Worm (Caenorhabditis elegans) whole organism, late embryonic: Measurements from ENCODE around the gene T25E4.2.
"Not testable (repeated sequence)": the region's sequence is repeated elsewhere in the genome, so short reads cannot be mapped to it uniquely, and the experiment has no call there.

Experiments used
- C08G9.2 ChIP-seq: sonication (generic microtip); optimal IDR thresholded peaks from 2 replicates; lab custom pipeline; 2016; ENCODE audit warnings: mild to moderate bottlenecking, missing genetic modification characterization, moderate library complexity, missing compliant biosample characterization
- K02D7.2 ChIP-seq: sonication (generic microtip); optimal IDR thresholded peaks from 2 replicates; lab custom pipeline; 2017; ENCODE audit warnings: mild to moderate bottlenecking, missing genetic modification characterization, missing compliant biosample characterization
- K09A11.1 ChIP-seq: sonication (generic microtip); optimal IDR thresholded peaks from 2 replicates; lab custom pipeline; 2017; ENCODE audit warnings: antibody characterized with exemption, mild to moderate bottlenecking, missing genetic modification characterization, missing compliant biosample characterization; ENCODE audit not compliant: insufficient read depth
- ahr-1 ChIP-seq: sonication (generic microtip); optimal IDR thresholded peaks from 2 replicates; lab custom pipeline; 2016; ENCODE audit warnings: missing genetic modification characterization, missing compliant biosample characterization
- ceh-18 ChIP-seq: sonication (generic microtip); optimal IDR thresholded peaks from 2 replicates; lab custom pipeline; 2016; ENCODE audit warnings: missing genetic modification characterization, missing compliant biosample characterization
- ceh-19 ChIP-seq: fragments of 200-800 bp; sonication (Bioruptor generic); optimal IDR thresholded peaks from 2 replicates; lab custom pipeline; 2018; ENCODE audit warnings: mild to moderate bottlenecking, missing genetic modification characterization, missing compliant biosample characterization
- ceh-2 ChIP-seq: sonication (generic microtip); optimal IDR thresholded peaks from 2 replicates; lab custom pipeline; 2016; ENCODE audit warnings: missing genotype, missing genetic modification characterization, missing compliant biosample characterization
- ceh-24 ChIP-seq: sonication (generic microtip); optimal IDR thresholded peaks from 2 replicates; lab custom pipeline; 2016; ENCODE audit warnings: mild to moderate bottlenecking, missing genetic modification characterization, missing compliant biosample characterization
- ceh-30 ChIP-seq: fragments of 150-350 bp; optimal IDR thresholded peaks from 2 replicates; lab custom pipeline; 2014; ENCODE audit warnings: missing biosample characterization, missing genetic modification characterization
- ceh-31 ChIP-seq: sonication (generic microtip); optimal IDR thresholded peaks from 2 replicates; lab custom pipeline; 2016; ENCODE audit warnings: missing genetic modification characterization, missing compliant biosample characterization
- ceh-34 ChIP-seq: sonication (generic microtip); optimal IDR thresholded peaks from 2 replicates; lab custom pipeline; 2016; ENCODE audit warnings: mild to moderate bottlenecking, missing genetic modification characterization, missing compliant biosample characterization
- ceh-48 ChIP-seq: sonication (generic microtip); optimal IDR thresholded peaks from 2 replicates; lab custom pipeline; 2016; ENCODE audit warnings: missing genetic modification characterization, inconsistent platforms, missing compliant biosample characterization
- ceh-6 ChIP-seq: fragments of 200-800 bp; sonication (Bioruptor generic); optimal IDR thresholded peaks from 2 replicates; lab custom pipeline; 2018; ENCODE audit warnings: mild to moderate bottlenecking, missing genetic modification characterization, missing compliant biosample characterization
- dmd-4 ChIP-seq: sonication (generic microtip); optimal IDR thresholded peaks from 2 replicates; lab custom pipeline; 2016; ENCODE audit warnings: borderline replicate concordance, missing genetic modification characterization, missing compliant biosample characterization
- dve-1 ChIP-seq: sonication (generic microtip); optimal IDR thresholded peaks from 2 replicates; lab custom pipeline; 2017; ENCODE audit warnings: antibody characterized with exemption, mild to moderate bottlenecking, missing genetic modification characterization, missing compliant biosample characterization
- fkh-6 ChIP-seq: sonication (generic microtip); optimal IDR thresholded peaks from 2 replicates; lab custom pipeline; 2016; ENCODE audit warnings: missing genetic modification characterization, missing compliant biosample characterization
- gmeb-2 ChIP-seq: sonication (generic microtip); optimal IDR thresholded peaks from 2 replicates; lab custom pipeline; 2016; ENCODE audit warnings: missing genetic modification characterization, inconsistent platforms, missing compliant biosample characterization
- hlh-13 ChIP-seq: fragments of 200-800 bp; sonication (Bioruptor generic); optimal IDR thresholded peaks from 2 replicates; lab custom pipeline; 2018; ENCODE audit warnings: mild to moderate bottlenecking, missing genetic modification characterization, missing compliant biosample characterization
- hlh-30 ChIP-seq: sonication (generic microtip); optimal IDR thresholded peaks from 2 replicates; lab custom pipeline; 2017; ENCODE audit warnings: antibody characterized with exemption, missing genetic modification characterization, missing compliant biosample characterization; ENCODE audit not compliant: insufficient read depth
- hlh-8 ChIP-seq: sonication (generic microtip); optimal IDR thresholded peaks from 2 replicates; lab custom pipeline; 2016; ENCODE audit warnings: missing genotype, missing genetic modification characterization, missing compliant biosample characterization
- lim-6 ChIP-seq: sonication (generic microtip); optimal IDR thresholded peaks from 2 replicates; lab custom pipeline; 2016; ENCODE audit warnings: missing genetic modification characterization, missing compliant biosample characterization
- madf-2 ChIP-seq: sonication (generic microtip); optimal IDR thresholded peaks from 2 replicates; lab custom pipeline; 2017; ENCODE audit warnings: missing genetic modification characterization, missing compliant biosample characterization
- mec-3 ChIP-seq: sonication (generic microtip); optimal IDR thresholded peaks from 2 replicates; lab custom pipeline; 2016; ENCODE audit warnings: borderline replicate concordance, missing genetic modification characterization, missing compliant biosample characterization
- nfya-1 ChIP-seq: sonication (generic microtip); optimal IDR thresholded peaks from 2 replicates; lab custom pipeline; 2017; ENCODE audit warnings: missing genetic modification characterization, mild to moderate bottlenecking, missing compliant biosample characterization, antibody characterized with exemption, moderate library complexity
- pag-3 ChIP-seq: sonication (generic microtip); optimal IDR thresholded peaks from 2 replicates; lab custom pipeline; 2016; ENCODE audit warnings: missing compliant biosample characterization, missing genetic modification characterization, borderline replicate concordance
- pat-9 ChIP-seq: fragments of 200-800 bp; sonication (Bioruptor generic); optimal IDR thresholded peaks from 2 replicates; lab custom pipeline; 2018; ENCODE audit warnings: mild to moderate bottlenecking, missing genetic modification characterization, moderate library complexity, missing compliant biosample characterization
- pax-1 ChIP-seq: fragments of 150-350 bp; optimal IDR thresholded peaks from 2 replicates; lab custom pipeline; 2014; ENCODE audit warnings: missing biosample characterization, missing genetic modification characterization
- pqm-1 ChIP-seq: sonication (generic microtip); optimal IDR thresholded peaks from 2 replicates; lab custom pipeline; 2016; ENCODE audit warnings: missing genetic modification characterization, missing compliant biosample characterization
- rnt-1 ChIP-seq: sonication (generic microtip); optimal IDR thresholded peaks from 2 replicates; lab custom pipeline; 2016; ENCODE audit warnings: missing genetic modification characterization, missing compliant biosample characterization
- syd-9 ChIP-seq: sonication (generic microtip); optimal IDR thresholded peaks from 2 replicates; lab custom pipeline; 2016; ENCODE audit warnings: mild to moderate bottlenecking, missing genetic modification characterization, moderate library complexity, missing compliant biosample characterization
- tbx-7 ChIP-seq: sonication (generic microtip); optimal IDR thresholded peaks from 2 replicates; lab custom pipeline; 2016; ENCODE audit warnings: missing genotype, missing genetic modification characterization, missing compliant biosample characterization
- unc-3 ChIP-seq, 2 experiments: fragments of 200-800 bp in 1 of 2; sonication (Bioruptor generic) in 1 of 2; sonication (generic microtip) in 1 of 2; conservative IDR thresholded peaks in 1 of 2; optimal IDR thresholded peaks in 1 of 2; 2 replicates each; pipeline versions ENCODE4 v1.3.6 to Lab custom; 2016 to 2022; ENCODE audit warnings: missing compliant biosample characterization in 2 of 2, missing genetic modification characterization in 2 of 2, missing genetic modification reagents in 1 of 2
- unc-86 ChIP-seq: sonication (generic microtip); optimal IDR thresholded peaks from 2 replicates; lab custom pipeline; 2016; ENCODE audit warnings: missing genetic modification characterization, missing compliant biosample characterization
- zip-5 ChIP-seq: sonication (generic microtip); optimal IDR thresholded peaks from 2 replicates; lab custom pipeline; 2016; ENCODE audit warnings: missing genetic modification characterization, missing compliant biosample characterization

Gene T25E4.2

DNA sequence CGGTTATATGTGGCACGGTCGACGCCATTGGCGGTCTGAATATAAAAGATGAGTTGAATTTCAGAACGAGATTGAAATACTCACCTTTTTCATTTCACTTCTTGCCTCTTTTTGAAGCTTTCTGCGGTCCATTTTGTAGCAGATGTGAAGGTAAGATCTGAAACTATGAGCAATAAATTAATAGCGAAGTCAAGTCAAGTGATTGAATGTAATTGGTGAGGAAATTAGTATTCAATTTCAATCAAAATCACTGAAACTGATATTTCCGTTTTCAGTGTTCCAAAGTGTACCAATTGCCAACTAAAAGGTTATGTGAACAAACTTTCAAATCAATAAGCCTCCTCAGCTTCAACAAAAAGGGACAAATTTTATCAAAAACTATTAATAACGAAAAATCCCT lies 40.5 kb downstream of the T25E4.2 start, which contains the start of gene C17C3.24:
TSS of gene C17C3.24 (minus strand) at position 101 of the 400 bp plus-strand sequence.
- TF ChIP-seq mec-3 (tag; lab: Kevin White, UChicago) (no peak), pag-3 (tag; lab: Kevin White, UChicago) (no peak), unc-86 (no peak), dmd-4 (no peak)

DNA sequence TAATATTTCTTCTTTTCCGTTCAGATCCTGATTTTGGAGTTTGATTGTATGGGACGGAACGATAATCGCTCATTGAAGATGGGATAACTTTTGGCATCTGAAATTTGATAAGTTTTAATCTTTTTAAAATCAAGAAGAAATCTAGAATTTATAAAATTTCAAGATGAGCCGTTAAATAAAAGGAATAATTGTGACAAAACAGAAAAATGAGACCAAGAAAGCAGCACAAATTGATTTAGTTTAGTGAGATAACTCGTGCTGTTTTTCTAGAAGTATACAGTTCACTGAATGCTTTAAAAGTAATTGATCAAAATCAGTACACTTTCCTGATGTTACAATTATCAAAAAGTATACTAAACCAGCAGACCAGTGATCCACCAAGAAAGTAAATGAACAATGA lies 42.1 kb downstream of the T25E4.2 start, which contains the start of gene hlh-27:
TSS of gene hlh-27 (minus strand) at position 101 of the 400 bp plus-strand sequence.
- TF ChIP-seq hlh-30 (tag; lab: Kevin White, UChicago); ceh-31; K09A11.1 (tag; lab: Kevin White, UChicago): not testable (repeated sequence)

DNA sequence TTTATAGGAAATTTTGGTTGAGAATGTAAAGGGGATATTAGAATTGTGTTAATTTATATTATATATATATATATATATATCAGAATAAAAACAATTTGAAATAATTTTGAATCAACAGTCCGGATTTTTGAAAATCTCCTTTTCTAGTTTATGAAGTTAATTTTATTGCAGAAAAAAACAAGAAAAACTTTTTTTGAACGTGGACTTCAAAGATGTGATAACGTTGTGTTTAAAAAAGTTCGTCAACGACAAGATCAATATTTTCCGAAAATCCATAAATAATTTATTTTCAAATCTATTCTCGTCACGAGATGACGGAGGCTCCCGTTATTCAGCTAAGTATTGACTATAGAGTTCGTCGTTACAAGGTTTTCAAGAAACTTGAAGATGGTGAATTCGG lies 44.7 kb downstream of the T25E4.2 start, which contains the start of gene C17C3.11:
TSS of gene C17C3.11 (plus strand) at position 301 of the 400 bp plus-strand sequence.
- TF ChIP-seq unc-3 (GFP tag; conservative IDR thresholded peaks at IDR 0.05; lab: Robert Waterston, UW) (no peak), unc-3 (tag; optimal IDR thresholded peaks at IDR 0.05; lab: Kevin White, UChicago) (no peak), nfya-1 (no peak), madf-2 (no peak), gmeb-2 (tag; lab: Kevin White, UChicago) (no peak)

DNA sequence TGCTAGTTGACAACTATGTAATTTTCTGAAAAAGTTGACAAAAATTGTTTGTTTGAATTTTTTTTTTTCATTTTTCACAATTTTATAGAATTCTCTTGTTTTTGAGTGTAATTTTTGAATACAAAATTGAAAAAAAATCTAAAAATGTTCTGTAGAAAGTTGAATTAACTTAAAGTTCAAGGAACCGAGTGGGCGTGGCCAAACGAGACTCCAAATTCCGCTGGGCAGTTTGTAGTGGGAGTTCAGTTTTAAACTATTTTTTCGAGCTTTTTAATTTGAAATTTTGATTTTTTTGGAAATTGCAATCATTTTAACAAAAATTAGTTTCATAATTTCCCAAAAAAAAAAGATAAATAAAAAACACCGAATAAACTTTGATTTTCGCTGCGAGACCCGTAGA lies 45.1 kb downstream of the T25E4.2 start:
- TF ChIP-seq unc-3 (GFP tag; conservative IDR thresholded peaks at IDR 0.05; lab: Robert Waterston, UW), result no peak
- no peak for TF ChIP-seq unc-3 (tag; optimal IDR thresholded peaks at IDR 0.05; lab: Kevin White, UChicago)
- TF ChIP-seq, all 69 proteins: peak for 0

DNA sequence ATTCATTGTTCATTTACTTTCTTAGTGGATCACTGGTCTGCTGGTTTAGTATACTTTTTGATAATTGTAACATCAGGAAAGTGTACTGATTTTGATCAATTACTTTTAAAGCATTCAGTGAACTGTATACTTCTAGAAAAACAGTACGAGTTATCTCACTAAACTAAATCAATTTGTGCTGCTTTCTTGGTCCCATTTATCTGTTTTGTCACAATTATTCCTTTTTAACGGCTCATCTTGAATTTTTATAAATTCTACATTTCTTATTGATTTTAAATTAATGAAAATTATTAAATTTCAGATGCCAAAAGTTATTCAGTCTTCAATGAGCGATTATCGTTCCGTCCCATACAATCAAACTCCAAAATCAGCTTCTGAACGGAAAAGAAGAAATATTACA lies 47.3 kb downstream of the T25E4.2 start, which contains the start of gene hlh-25:
TSS of gene hlh-25 (plus strand) at position 301 of the 400 bp plus-strand sequence.
- TF ChIP-seq pax-1 (tag; lab: Kevin White, UChicago); ceh-6 (GFP tag; lab: Kevin White, UChicago); ceh-31: not testable (repeated sequence)

DNA sequence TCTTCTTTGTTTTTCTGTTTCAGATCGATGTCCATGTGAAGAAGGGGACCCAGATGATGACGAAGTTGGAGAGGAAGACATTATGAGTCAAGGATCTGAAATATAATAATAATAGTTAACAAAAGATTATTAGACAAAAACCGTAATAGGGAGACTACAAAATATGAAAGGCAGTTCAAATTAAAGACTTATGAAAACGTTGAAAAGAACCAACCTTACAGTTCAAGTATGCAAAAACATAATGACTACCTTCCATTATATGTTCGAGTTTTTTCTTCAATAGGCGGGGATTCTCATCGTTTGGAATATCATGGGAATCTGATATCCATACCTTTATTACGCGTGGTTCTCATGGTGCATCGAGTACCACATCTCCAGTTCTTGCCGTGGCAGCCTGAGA lies 48.6 kb downstream of the T25E4.2 start, which contains the start of gene hlh-26:
TSS of gene hlh-26 (minus strand) at position 101 of the 400 bp plus-strand sequence.
- no peak for TF ChIP-seq ceh-48 (tag; lab: Kevin White, UChicago)
- no peak for TF ChIP-seq tbx-7 (tag; lab: Kevin White, UChicago)
- TF ChIP-seq syd-9 (tag; lab: Kevin White, UChicago), result no peak
- TF ChIP-seq hlh-13, result no peak
- no peak for TF ChIP-seq lim-6 (tag; lab: Kevin White, UChicago)
- no peak for TF ChIP-seq zip-5 (tag; lab: Kevin White, UChicago)
- no peak for TF ChIP-seq ceh-19 (GFP tag; lab: Kevin White, UChicago)
- no peak for TF ChIP-seq ceh-34 (tag; lab: Kevin White, UChicago)
- no peak for TF ChIP-seq pqm-1 (tag; lab: Kevin White, UChicago)
- no peak for TF ChIP-seq nfya-1
- no peak for TF ChIP-seq ceh-24 (tag; lab: Kevin White, UChicago)
- TF ChIP-seq mec-3 (tag; lab: Kevin White, UChicago), result no peak
- TF ChIP-seq K09A11.1 (tag; lab: Kevin White, UChicago), result no peak
- TF ChIP-seq, all 69 proteins: peak for 0

DNA sequence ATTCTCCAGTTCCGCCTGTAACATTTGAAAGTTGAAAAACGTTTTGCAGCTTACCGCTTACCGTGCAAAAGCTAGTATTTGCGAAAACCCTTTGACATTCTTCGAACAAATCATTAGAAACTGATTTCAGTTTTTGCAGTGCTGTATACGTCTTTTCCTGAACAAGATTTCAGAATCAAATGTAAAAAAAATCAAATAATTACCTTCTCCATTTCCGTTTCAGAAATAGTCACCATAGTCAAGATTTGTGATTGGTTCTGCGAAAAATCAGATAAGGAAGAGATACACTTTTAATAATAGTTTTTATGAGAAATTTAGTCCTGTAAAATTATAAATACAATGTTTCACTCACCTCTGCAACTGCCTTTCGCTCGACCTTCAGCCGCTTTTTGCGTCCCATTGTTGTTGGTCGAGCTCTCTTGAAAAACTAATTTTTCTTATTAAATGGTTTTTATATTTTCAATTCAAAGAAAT lies 50.3 kb downstream of the T25E4.2 start, which contains the start of gene C17C3.9:
TSS of gene C17C3.9 (minus strand) at position 424 of the 474 bp plus-strand sequence.
- TF ChIP-seq ceh-2, result no peak
- no peak for TF ChIP-seq pat-9 (tag; lab: Kevin White, UChicago)
- no peak for TF ChIP-seq K02D7.2
- no peak for TF ChIP-seq ahr-1 (tag; lab: Kevin White, UChicago)
- TF ChIP-seq dve-1, result no peak
- no peak for TF ChIP-seq fkh-6 (tag; lab: Kevin White, UChicago)
- no peak for TF ChIP-seq ceh-18
- TF ChIP-seq pag-3 (tag; lab: Kevin White, UChicago), result no peak
- TF ChIP-seq hlh-8, result no peak
- no peak for TF ChIP-seq tbx-7 (tag; lab: Kevin White, UChicago)
- TF ChIP-seq ceh-30, result no peak
- no peak for TF ChIP-seq C08G9.2 (tag; lab: Kevin White, UChicago)
- no peak for TF ChIP-seq rnt-1
- no peak for TF ChIP-seq pax-1 (tag; lab: Kevin White, UChicago)
- no peak for TF ChIP-seq mec-3 (tag; lab: Kevin White, UChicago)
